Fruit fly (Drosophila melanogaster) whole organism, prepupa: Measurements from ENCODE around the gene wapl.
A peak's percentile ranks its signal among the peaks of the same experiment; 100 is the strongest.

Experiments used
- Blimp-1 ChIP-seq: fragments of 200-800 bp; sonication (Bioruptor generic); optimal IDR thresholded peaks from 3 replicates; lab custom pipeline; 2017; ENCODE audit warnings: missing biosample characterization, missing genetic modification characterization, mild to moderate bottlenecking, moderate library complexity, missing genetic modification reagents
- CG10631 ChIP-seq: fragments of 200-800 bp; sonication (Bioruptor generic); optimal IDR thresholded peaks from 2 replicates; lab custom pipeline; 2016; ENCODE audit warnings: missing biosample characterization, missing genetic modification characterization
- CG10669 ChIP-seq: fragments of 200-800 bp; sonication (Bioruptor generic); optimal IDR thresholded peaks from 3 replicates; lab custom pipeline; 2018; ENCODE audit warnings: missing biosample characterization, mild to moderate bottlenecking, missing genetic modification characterization, moderate library complexity
- CG11294 ChIP-seq: fragments of 200-800 bp; sonication (Bioruptor generic); IDR thresholded peaks from 2 replicates; pipeline ENCODE4 v1.3.6; 2022; ENCODE audit warnings: missing biosample characterization, missing genetic modification characterization
- CG11762 ChIP-seq: fragments of 200-800 bp; sonication (Bioruptor generic); optimal IDR thresholded peaks from 3 replicates; lab custom pipeline; 2016; ENCODE audit warnings: missing biosample characterization, missing genetic modification characterization; ENCODE audit not compliant: insufficient read depth
- CG11902 ChIP-seq: fragments of 200-800 bp; sonication (Bioruptor generic); optimal IDR thresholded peaks from 3 replicates; lab custom pipeline; 2016; ENCODE audit warnings: missing biosample characterization, missing genetic modification characterization
- CG15336 ChIP-seq: fragments of 200-800 bp; sonication (Bioruptor generic); IDR thresholded peaks from 2 replicates; pipeline ENCODE4 v1.3.6; 2022; ENCODE audit warnings: missing biosample characterization, missing genetic modification characterization
- CG1621 ChIP-seq: fragments of 200-800 bp; sonication (Bioruptor generic); optimal IDR thresholded peaks from 3 replicates; lab custom pipeline; 2018; ENCODE audit warnings: missing biosample characterization, mild to moderate bottlenecking, missing genetic modification characterization
- CG16779 ChIP-seq: fragments of 200-800 bp; sonication (Bioruptor generic); optimal IDR thresholded peaks from 3 replicates; lab custom pipeline; 2017; ENCODE audit warnings: missing biosample characterization, mild to moderate bottlenecking, missing genetic modification characterization
- CG3032 ChIP-seq: fragments of 200-800 bp; optimal IDR thresholded peaks from 2 replicates; lab custom pipeline; 2019; ENCODE audit warnings: missing biosample characterization, mild to moderate bottlenecking, missing genetic modification characterization, moderate library complexity
- CG31627 ChIP-seq: fragments of 200-800 bp; sonication (Bioruptor generic); optimal IDR thresholded peaks from 3 replicates; lab custom pipeline; 2016; ENCODE audit warnings: missing biosample characterization, missing genetic modification characterization
- CG32006 ChIP-seq: fragments of 200-800 bp; sonication (Bioruptor generic); optimal IDR thresholded peaks from 3 replicates; lab custom pipeline; 2017; ENCODE audit warnings: missing biosample characterization, mild to moderate bottlenecking, missing genetic modification characterization
- CG34406 ChIP-seq: fragments of 200-800 bp; sonication (Bioruptor generic); optimal IDR thresholded peaks from 3 replicates; lab custom pipeline; 2016; ENCODE audit warnings: missing biosample characterization, missing genetic modification characterization
- CG3919 ChIP-seq: fragments of 200-800 bp; sonication (Bioruptor generic); optimal IDR thresholded peaks from 3 replicates; lab custom pipeline; 2016; ENCODE audit warnings: missing biosample characterization, missing genetic modification characterization
- CG6276 ChIP-seq: fragments of 200-800 bp; sonication (Bioruptor generic); optimal IDR thresholded peaks from 2 replicates; lab custom pipeline; 2017; ENCODE audit warnings: missing biosample characterization, mild to moderate bottlenecking, missing genetic modification characterization
- CG6792 ChIP-seq: fragments of 200-800 bp; sonication (Bioruptor generic); optimal IDR thresholded peaks from 3 replicates; lab custom pipeline; 2016; ENCODE audit warnings: missing biosample characterization, missing genetic modification characterization
- CG6808 ChIP-seq: fragments of 200-800 bp; sonication (Bioruptor generic); optimal IDR thresholded peaks from 3 replicates; lab custom pipeline; 2017; ENCODE audit warnings: missing biosample characterization, missing genetic modification characterization, mild to moderate bottlenecking, moderate library complexity, missing genetic modification reagents
- CG7368 ChIP-seq: fragments of 200-800 bp; sonication (Bioruptor generic); optimal IDR thresholded peaks from 3 replicates; lab custom pipeline; 2016; ENCODE audit warnings: missing biosample characterization, missing genetic modification characterization
- CG8119 ChIP-seq: fragments of 200-800 bp; sonication (Bioruptor generic); IDR thresholded peaks from 3 replicates; pipeline ENCODE4 v1.3.6; 2022; ENCODE audit warnings: missing biosample characterization, missing genetic modification characterization
- Eip75B ChIP-seq: fragments of 200-800 bp; sonication (Bioruptor generic); optimal IDR thresholded peaks from 3 replicates; lab custom pipeline; 2016; ENCODE audit warnings: missing biosample characterization, missing genetic modification characterization
- Eip93F ChIP-seq: fragments of 200-800 bp; sonication (Bioruptor generic); optimal IDR thresholded peaks from 2 replicates; lab custom pipeline; 2016; ENCODE audit warnings: missing biosample characterization, mild to moderate bottlenecking, missing genetic modification characterization
- Ets21C ChIP-seq: fragments of 200-800 bp; sonication (Bioruptor generic); optimal IDR thresholded peaks from 3 replicates; lab custom pipeline; 2016; ENCODE audit warnings: missing biosample characterization, missing genetic modification characterization
- Ets96B ChIP-seq: fragments of 200-800 bp; optimal IDR thresholded peaks from 2 replicates; lab custom pipeline; 2019; ENCODE audit warnings: missing biosample characterization, mild to moderate bottlenecking, missing genetic modification characterization, moderate library complexity
- Gug ChIP-seq: fragments of 200-800 bp; sonication (Bioruptor generic); IDR thresholded peaks from 2 replicates; pipeline ENCODE4 v1.3.6; 2022; ENCODE audit warnings: missing biosample characterization, missing genetic modification characterization
- Hr38 ChIP-seq: sonication (Bioruptor generic); optimal IDR thresholded peaks from 2 replicates; lab custom pipeline; 2016; ENCODE audit warnings: missing biosample characterization, missing genetic modification characterization
- Hr39 ChIP-seq: fragments of 200-800 bp; sonication (Bioruptor generic); optimal IDR thresholded peaks from 2 replicates; lab custom pipeline; 2016; ENCODE audit warnings: missing biosample characterization, missing genetic modification characterization
- Hr4 ChIP-seq: fragments of 200-800 bp; sonication (Bioruptor generic); optimal IDR thresholded peaks from 3 replicates; lab custom pipeline; 2016; ENCODE audit warnings: missing biosample characterization, missing genetic modification characterization
- Lpt ChIP-seq: fragments of 200-800 bp; sonication (Bioruptor generic); optimal IDR thresholded peaks from 3 replicates; lab custom pipeline; 2016; ENCODE audit warnings: missing biosample characterization, missing genetic modification characterization
- Met ChIP-seq: fragments of 200-800 bp; sonication (Bioruptor generic); optimal IDR thresholded peaks from 3 replicates; lab custom pipeline; 2016; ENCODE audit warnings: missing biosample characterization, missing genetic modification characterization
- Sox102F ChIP-seq: fragments of 200-800 bp; sonication (Bioruptor generic); optimal IDR thresholded peaks from 2 replicates; lab custom pipeline; 2016; ENCODE audit warnings: missing biosample characterization, mild to moderate bottlenecking, missing genetic modification characterization
- Sox14 ChIP-seq: fragments of 200-800 bp; sonication (Bioruptor generic); optimal IDR thresholded peaks from 3 replicates; lab custom pipeline; 2016; ENCODE audit warnings: missing biosample characterization, missing genetic modification characterization
- Sox15 ChIP-seq: fragments of 200-800 bp; sonication (Bioruptor generic); optimal IDR thresholded peaks from 3 replicates; lab custom pipeline; 2016; ENCODE audit warnings: missing biosample characterization, missing genetic modification characterization
- achi ChIP-seq: fragments of 200-800 bp; sonication (Bioruptor generic); optimal IDR thresholded peaks from 3 replicates; lab custom pipeline; 2016; ENCODE audit warnings: missing biosample characterization, missing genetic modification characterization
- cyc ChIP-seq: fragments of 200-800 bp; sonication (Bioruptor generic); optimal IDR thresholded peaks from 3 replicates; lab custom pipeline; 2016; ENCODE audit warnings: missing biosample characterization, missing genetic modification characterization
- dsx ChIP-seq: fragments of 200-800 bp; optimal IDR thresholded peaks from 3 replicates; lab custom pipeline; 2019; ENCODE audit warnings: missing biosample characterization, mild to moderate bottlenecking, missing genetic modification characterization, moderate library complexity; ENCODE audit not compliant: poor library complexity, severe bottlenecking
- eg ChIP-seq: fragments of 200-800 bp; sonication (Bioruptor generic); IDR thresholded peaks from 3 replicates; pipeline ENCODE4 v1.3.6; 2022; ENCODE audit warnings: missing biosample characterization, missing genetic modification characterization
- esn ChIP-seq: fragments of 200-800 bp; sonication (Bioruptor generic); optimal IDR thresholded peaks from 2 replicates; lab custom pipeline; 2016; ENCODE audit warnings: missing biosample characterization, mild to moderate bottlenecking, missing genetic modification characterization, moderate library complexity
- fd59A ChIP-seq: fragments of 200-800 bp; sonication (Bioruptor generic); optimal IDR thresholded peaks from 2 replicates; lab custom pipeline; 2017; ENCODE audit warnings: missing biosample characterization, mild to moderate bottlenecking, missing genetic modification characterization, missing genetic modification reagents
- fd85E ChIP-seq: fragments of 200-800 bp; sonication (Bioruptor generic); optimal IDR thresholded peaks from 3 replicates; lab custom pipeline; 2016; ENCODE audit warnings: missing biosample characterization, missing genetic modification characterization
- fkh ChIP-seq: fragments of 200-800 bp; sonication (Bioruptor generic); optimal IDR thresholded peaks from 3 replicates; lab custom pipeline; 2017; ENCODE audit warnings: missing biosample characterization, mild to moderate bottlenecking, missing genetic modification characterization, moderate library complexity
- lz ChIP-seq: fragments of 200-800 bp; sonication (Bioruptor generic); optimal IDR thresholded peaks from 3 replicates; lab custom pipeline; 2016; ENCODE audit warnings: missing biosample characterization, missing genetic modification characterization
- net ChIP-seq: fragments of 200-800 bp; sonication (Bioruptor generic); optimal IDR thresholded peaks from 3 replicates; lab custom pipeline; 2016; ENCODE audit warnings: missing biosample characterization, missing genetic modification characterization
- pdm3 ChIP-seq: fragments of 200-800 bp; sonication (Bioruptor generic); optimal IDR thresholded peaks from 3 replicates; lab custom pipeline; 2016; ENCODE audit warnings: missing biosample characterization, missing genetic modification characterization
- salr ChIP-seq, 2 experiments: fragments of 200-800 bp; sonication (Bioruptor generic); optimal IDR thresholded peaks; 3 replicates each; lab custom pipeline; 2016 to 2018; ENCODE audit warnings: missing biosample characterization in 2 of 2, missing genetic modification characterization in 2 of 2, mild to moderate bottlenecking in 1 of 2
- spab ChIP-seq: fragments of 200-800 bp; sonication (Bioruptor generic); optimal IDR thresholded peaks from 2 replicates; lab custom pipeline; 2017; ENCODE audit warnings: missing biosample characterization, mild to moderate bottlenecking, missing genetic modification characterization, missing genetic modification reagents
- svp ChIP-seq: fragments of 200-800 bp; sonication (Bioruptor generic); peaks from one replicate; lab custom pipeline; 2016; ENCODE audit warnings: missing biosample characterization, missing genetic modification characterization

wapl gene

DNA sequence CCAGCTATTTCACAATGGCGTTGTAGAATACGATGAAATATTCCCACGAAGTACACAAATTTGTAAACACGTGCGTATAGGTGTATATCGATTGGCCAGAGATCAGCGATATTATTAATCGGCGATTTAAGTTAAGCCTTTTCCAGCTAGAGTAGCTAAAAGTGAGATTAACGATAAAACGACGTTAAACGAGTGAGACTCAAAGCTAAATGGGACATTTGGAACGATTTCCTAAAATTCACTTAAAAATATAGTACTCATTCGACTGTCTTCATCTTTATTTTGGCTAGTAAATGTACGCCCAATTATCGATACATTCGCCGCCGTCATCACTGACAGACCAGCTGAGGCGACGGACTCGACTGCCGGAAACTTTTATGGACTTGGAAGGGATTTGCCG is 25.8 kb upstream of the wapl start, which contains the start of the genes Nmd3 and CG17776:
Nmd3 (minus strand) TSS at position 106 of the 400 bp plus-strand sequence.
CG17776 (plus strand) TSS at position 163 of the 400 bp plus-strand sequence.
- no peak for TF ChIP-seq dsx
- no peak for TF ChIP-seq Gug
- no peak for TF ChIP-seq Blimp-1 (GFP tag; lab: Kevin White, UChicago)
- no peak for TF ChIP-seq CG15336 (GFP tag; lab: Robert Waterston, UW)
- TF ChIP-seq achi (GFP tag; lab: Kevin White, UChicago) = no peak
- peak; percentile 12 for TF ChIP-seq CG3032
- no peak for TF ChIP-seq Eip75B (GFP tag; lab: Kevin White, UChicago)
- TF ChIP-seq CG34406 (GFP tag; lab: Kevin White, UChicago) = no peak
- peak; percentile 15 for TF ChIP-seq Sox14 (GFP tag; lab: Kevin White, UChicago)
- no peak for TF ChIP-seq spab (GFP tag; lab: Kevin White, UChicago)
- no peak for TF ChIP-seq fkh (GFP tag; lab: Kevin White, UChicago)
- TF ChIP-seq Lpt (GFP tag; lab: Kevin White, UChicago) = no peak
- TF ChIP-seq CG10631 = no peak
- no peak for TF ChIP-seq Hr4 (GFP tag; lab: Kevin White, UChicago)
- no peak for TF ChIP-seq fd59A (GFP tag; lab: Kevin White, UChicago)
- TF ChIP-seq CG16779 (tag; lab: Kevin White, UChicago) = no peak
- TF ChIP-seq Ets21C (GFP tag; lab: Kevin White, UChicago) = no peak
- TF ChIP-seq CG8119 (GFP tag; lab: Robert Waterston, UW) = no peak
- TF ChIP-seq CG11762 (GFP tag; lab: Kevin White, UChicago) = no peak
- no peak for TF ChIP-seq CG10669 (GFP tag; lab: Kevin White, UChicago)
- peak; percentile 81 for TF ChIP-seq CG1621
- TF ChIP-seq Sox102F (GFP tag; lab: Kevin White, UChicago) = no peak
- no peak for TF ChIP-seq Sox15 (GFP tag; lab: Kevin White, UChicago)
- no peak for TF ChIP-seq CG6276 (GFP tag; lab: Kevin White, UChicago)
- no peak for TF ChIP-seq CG3919
- TF ChIP-seq CG7368 (GFP tag; lab: Kevin White, UChicago) = no peak
- no peak for TF ChIP-seq CG11294
- TF ChIP-seq lz (GFP tag; lab: Kevin White, UChicago) = no peak
- TF ChIP-seq Ets96B (tag; lab: Kevin White, UChicago) = no peak
- TF ChIP-seq CG6808 (GFP tag; lab: Kevin White, UChicago) = no peak
- TF ChIP-seq CG31627 (GFP tag; lab: Kevin White, UChicago) = no peak
- no peak for TF ChIP-seq Eip93F (GFP tag; lab: Kevin White, UChicago)
- TF ChIP-seq pdm3 = no peak
- no peak for TF ChIP-seq eg (GFP tag; lab: Robert Waterston, UW)
- no peak for TF ChIP-seq Met (GFP tag; lab: Kevin White, UChicago)
- no peak for TF ChIP-seq CG6792 (GFP tag; lab: Kevin White, UChicago)
- TF ChIP-seq CG32006 (GFP tag; lab: Kevin White, UChicago) = no peak
- no peak for TF ChIP-seq Hr38 (GFP tag; lab: Kevin White, UChicago)
- no peak for TF ChIP-seq Hr39 (GFP tag; lab: Kevin White, UChicago)
- TF ChIP-seq svp (GFP tag; lab: Kevin White, UChicago) = peak; percentile 28
- TF ChIP-seq CG11902 (GFP tag; lab: Kevin White, UChicago) = no peak
- TF ChIP-seq net (GFP tag; lab: Kevin White, UChicago) = no peak
- peak; percentile 32 for TF ChIP-seq cyc (GFP tag; lab: Kevin White, UChicago)
- peak; percentile 1 for TF ChIP-seq esn (GFP tag; lab: Kevin White, UChicago)
- TF ChIP-seq fd85E (GFP tag; lab: Kevin White, UChicago) = no peak
- no peak for TF ChIP-seq salr (GFP tag; optimal IDR thresholded peaks at IDR 0.05; lab: Kevin White, UChicago)
